Worm (Caenorhabditis elegans) whole organism, mixed stage, embryonic: Measurements from ENCODE around the gene K12H6.6.

Experiments
- blmp-1 ChIP-seq: fragments of 150-350 bp; optimal IDR thresholded peaks from 2 replicates; lab custom pipeline; 2014; ENCODE audit warnings: missing biosample characterization, missing genetic modification characterization
- flh-1 ChIP-seq: fragments of 200-800 bp; sonication (Bioruptor generic); optimal IDR thresholded peaks from 2 replicates; lab custom pipeline; 2018; ENCODE audit warnings: mild to moderate bottlenecking, missing genetic modification characterization, moderate library complexity, missing compliant biosample characterization
- mab-5 ChIP-seq: fragments of 150-350 bp; optimal IDR thresholded peaks from 2 replicates; lab custom pipeline; 2014; ENCODE audit warnings: missing biosample characterization, missing genetic modification characterization
- mls-2 ChIP-seq: sonication (generic microtip); optimal IDR thresholded peaks from 2 replicates; lab custom pipeline; 2016; ENCODE audit warnings: mild to moderate bottlenecking, missing genetic modification characterization, moderate library complexity, missing compliant biosample characterization
- nhr-28 ChIP-seq: fragments of 150-350 bp; optimal IDR thresholded peaks from 2 replicates; lab custom pipeline; 2014; ENCODE audit warnings: missing biosample characterization, missing genetic modification characterization
- pha-4 ChIP-seq: fragments of 150-350 bp; optimal IDR thresholded peaks from 2 replicates; lab custom pipeline; 2018; ENCODE audit warnings: missing biosample characterization, missing genetic modification reagents, missing genetic modification characterization

- TF ChIP-seq pha-4 (tag; lab: Kevin White, UChicago): no peak
- no peak for TF ChIP-seq blmp-1 (tag; lab: Kevin White, UChicago)
- no peak for TF ChIP-seq mab-5 (tag; lab: Kevin White, UChicago)
- no peak for TF ChIP-seq flh-1
- TF ChIP-seq mls-2 (tag; lab: Kevin White, UChicago): no peak
- no peak for TF ChIP-seq nhr-28 (tag; lab: Kevin White, UChicago)
Measured at ce11 chrII:2816676-2817075, 14.4 kb downstream of the K12H6.6 start, which contains the start of gene set-13.
